Fruit fly (Drosophila melanogaster): ENCODE measurements around the gene ltl.

The ltl gene

dm6 chr3L:7521847-7522246 is 3.0 kb downstream of the ltl start (continued):
- TF ChIP-seq CG7928 (GFP tag; optimal IDR thresholded peaks at IDR 0.05) (no peak), CG11695 (GFP tag; IDR thresholded peaks at IDR 0.05) (no peak), ap (GFP tag; IDR thresholded peaks at IDR 0.05) (no peak), CG31441 (GFP tag; IDR thresholded peaks at IDR 0.05) (peak; percentile 56), seq (GFP tag; IDR thresholded peaks at IDR 0.05) (no peak), Sox102F (GFP tag; optimal IDR thresholded peaks at IDR 0.05) (no peak), CG15514 (GFP tag; optimal IDR thresholded peaks at IDR 0.05) (no peak), CG18619 (GFP tag; optimal IDR thresholded peaks at IDR 0.05) (no peak), dmrt99B (tag; optimal IDR thresholded peaks at IDR 0.05) (no peak), CG2875 (GFP tag; optimal IDR thresholded peaks at IDR 0.05) (peak; percentile 21), az2 (GFP tag; optimal IDR thresholded peaks at IDR 0.05) (peak; percentile 25), pb (GFP tag; optimal IDR thresholded peaks at IDR 0.05) (no peak), CG1647 (GFP tag; optimal IDR thresholded peaks at IDR 0.05) (no peak), ATbp (GFP tag; optimal IDR thresholded peaks at IDR 0.05) (no peak), CG18262 (tag; optimal IDR thresholded peaks at IDR 0.05) (peak; percentile 32), CG7745 (tag; optimal IDR thresholded peaks at IDR 0.05) (no peak), hbn (GFP tag; IDR thresholded peaks at IDR 0.05; ENCODE audit: partially characterized antibody) (no peak), kni (GFP tag; optimal IDR thresholded peaks at IDR 0.05) (no peak), ase (GFP tag; IDR thresholded peaks at IDR 0.05) (no peak), fd64A (GFP tag; optimal IDR thresholded peaks at IDR 0.05) (no peak), Kr (GFP tag; optimal IDR thresholded peaks at IDR 0.05) (no peak), BEAF-32 (GFP tag; optimal IDR thresholded peaks at IDR 0.05) (no peak), CG2678 (tag; optimal IDR thresholded peaks at IDR 0.05) (no peak), CG3407 (GFP tag; optimal IDR thresholded peaks at IDR 0.05) (no peak), wor (GFP tag; IDR thresholded peaks at IDR 0.05) (no peak), Adf1 (GFP tag; IDR thresholded peaks at IDR 0.05) (no peak), CG14667 (GFP tag; IDR thresholded peaks at IDR 0.05) (no peak), Optix (GFP tag; IDR thresholded peaks at IDR 0.05) (0 out of 3 replicates have a peak, but pooled peaks have one; percentile 11), CG7357 (GFP tag; IDR thresholded peaks at IDR 0.05) (no peak), NfI (GFP tag; optimal IDR thresholded peaks at IDR 0.05) (no peak), lbe (GFP tag; optimal IDR thresholded peaks at IDR 0.05) (no peak), slbo (GFP tag; IDR thresholded peaks at IDR 0.05) (peak; percentile 51), fd102C (GFP tag; optimal IDR thresholded peaks at IDR 0.05) (no peak), CG1602 (GFP tag; optimal IDR thresholded peaks at IDR 0.05) (peak; percentile 32), Fer3 (tag; optimal IDR thresholded peaks at IDR 0.05) (no peak), cad (GFP tag; optimal IDR thresholded peaks at IDR 0.05) (no peak), lab (GFP tag; optimal IDR thresholded peaks at IDR 0.05) (no peak), CG8281 (tag; optimal IDR thresholded peaks at IDR 0.05) (no peak), Doc3 (GFP tag; IDR thresholded peaks at IDR 0.05; ENCODE audit: partially characterized antibody) (no peak), CG1792 (GFP tag; optimal IDR thresholded peaks at IDR 0.05) (no peak), CG6791 (GFP tag; IDR thresholded peaks at IDR 0.05; ENCODE audit: partially characterized antibody) (no peak), nau (GFP tag; optimal IDR thresholded peaks at IDR 0.05) (no peak), CG6683 (GFP tag; optimal IDR thresholded peaks at IDR 0.05) (no peak), grn (GFP tag; optimal IDR thresholded peaks at IDR 0.05) (no peak), CG12104 (GFP tag; optimal IDR thresholded peaks at IDR 0.05) (no peak), exex (tag; optimal IDR thresholded peaks at IDR 0.05) (no peak), tio (GFP tag; optimal IDR thresholded peaks at IDR 0.05) (no peak), tgo (GFP tag; IDR thresholded peaks at IDR 0.05) (peak; percentile 31; the same call in 1 of the 3 replicates), CG13624 (GFP tag; optimal IDR thresholded peaks at IDR 0.05) (no peak), bowl (GFP tag; IDR thresholded peaks at IDR 0.05) (no peak), ttk (GFP tag; IDR thresholded peaks at IDR 0.05) (0 out of 2 replicates have a peak, but pooled peaks have one; percentile 15)
